Fruit fly (Drosophila melanogaster) whole organism, larva: ENCODE results near the gene SecS.
A peak's percentile ranks its signal among the peaks of the same experiment; 100 is the strongest.

Source experiments
- noc ChIP-seq: fragments of 200-800 bp; sonication (Bioruptor generic); optimal IDR thresholded peaks from 3 replicates; lab custom pipeline; 2019; ENCODE audit warnings: missing biosample characterization, mild to moderate bottlenecking, missing genetic modification characterization, moderate library complexity

Gene SecS

dm6 chr3R:5621714-5622405 lies 20.6 kb downstream of the SecS start:
- TF ChIP-seq noc (tag; lab: Kevin White, UChicago) = no peak

- no peak for TF ChIP-seq noc (tag; lab: Kevin White, UChicago)
Measured at dm6 chr3R:5622406-5622752, 21.1 kb downstream of the SecS start.

- peak; percentile 46 for TF ChIP-seq noc (tag; lab: Kevin White, UChicago)
Measured at dm6 chr3R:5622985-5623630, 21.9 kb downstream of the SecS start.

- TF ChIP-seq noc (tag; lab: Kevin White, UChicago) = peak; percentile 80
Measured at dm6 chr3R:5624115-5624878, 23.1 kb downstream of the SecS start, which contains the start of the genes Dph4, Spec2 and RpL13A. Gene Dph4, minus strand, starts transcription at chr3R:5624125. Gene Spec2, minus strand, starts transcription at chr3R:5624125. Gene RpL13A, plus strand, starts transcription at chr3R:5624474.

dm6 chr3R:5627552-5627951 lies 26.3 kb downstream of the SecS start, which contains the start of gene CG31551:
Gene CG31551, plus strand, starts transcription at chr3R:5627852.
- TF ChIP-seq noc (tag; lab: Kevin White, UChicago) = no peak

- TF ChIP-seq noc (tag; lab: Kevin White, UChicago) = no peak
Measured at dm6 chr3R:5632182-5632581, 30.9 kb downstream of the SecS start, which contains the start of gene CG31549. Gene CG31549, plus strand, starts transcription at chr3R:5632192.

dm6 chr3R:5633437-5633836 lies 32.2 kb downstream of the SecS start, which contains the start of gene CG12171:
Gene CG12171, plus strand, starts transcription at chr3R:5633627.
- TF ChIP-seq noc (tag; lab: Kevin White, UChicago) = peak; percentile 18

- no peak for TF ChIP-seq noc (tag; lab: Kevin White, UChicago)
Measured at dm6 chr3R:5635524-5635923, 34.3 kb downstream of the SecS start, which contains the start of gene CG31546. Gene CG31546, minus strand, starts transcription at chr3R:5635624.

- peak; percentile 7 for TF ChIP-seq noc (tag; lab: Kevin White, UChicago)
Measured at dm6 chr3R:5636519-5637430, 35.5 kb downstream of the SecS start, which contains the start of the genes CG31548 and CG12170. Gene CG31548, minus strand, starts transcription at chr3R:5636852. Gene CG12170, plus strand, starts transcription at chr3R:5637234.

dm6 chr3R:5643421-5643820 lies 42.2 kb downstream of the SecS start:
- TF ChIP-seq noc (tag; lab: Kevin White, UChicago) = no peak

- TF ChIP-seq noc (tag; lab: Kevin White, UChicago) = peak; percentile 24
Measured at dm6 chr3R:5647705-5648568, 46.7 kb downstream of the SecS start.

dm6 chr3R:5648569-5649476 lies 47.6 kb downstream of the SecS start, which contains the start of the genes MTA1-like and Sec23:
Gene MTA1-like, minus strand, starts transcription at chr3R:5648738.
Gene Sec23, plus strand, starts transcription at chr3R:5649065.
- peak; percentile 66 for TF ChIP-seq noc (tag; lab: Kevin White, UChicago)

- no peak for TF ChIP-seq noc (tag; lab: Kevin White, UChicago)
Measured at dm6 chr3R:5649903-5650302, 48.7 kb downstream of the SecS start.
